Worm (Caenorhabditis elegans) whole organism, young adult: ENCODE results near the gene ttll-15.

Experiments used
- B0019.2 ChIP-seq: fragments of 200-800 bp; sonication (Bioruptor generic); conservative IDR thresholded peaks from 2 replicates; pipeline ENCODE4 v1.3.6; 2022; ENCODE audit warnings: missing genetic modification reagents, missing genetic modification characterization, missing compliant biosample characterization
- B0261.1 ChIP-seq: sonication (generic microtip); optimal IDR thresholded peaks from 2 replicates; lab custom pipeline; 2016; ENCODE audit warnings: mild to moderate bottlenecking, missing genetic modification characterization, moderate library complexity, missing compliant biosample characterization
- C17E4.6 ChIP-seq: fragments of 200-800 bp; sonication (Bioruptor generic); IDR thresholded peaks from 2 replicates; pipeline ENCODE4 v1.3.6; 2022; ENCODE audit warnings: missing genetic modification reagents, missing genetic modification characterization, missing compliant biosample characterization
- D2030.7 ChIP-seq: fragments of 200-800 bp; sonication (Bioruptor generic); IDR thresholded peaks from 2 replicates; pipeline ENCODE4 v1.3.6; 2022; ENCODE audit warnings: missing genetic modification reagents, missing genetic modification characterization, missing compliant biosample characterization
- F10E7.11 ChIP-seq: sonication (generic microtip); optimal IDR thresholded peaks from 2 replicates; lab custom pipeline; 2017; ENCODE audit warnings: mild to moderate bottlenecking, missing genetic modification characterization, moderate library complexity, missing compliant biosample characterization
- F23B12.7 ChIP-seq: sonication (generic microtip); optimal IDR thresholded peaks from 2 replicates; lab custom pipeline; 2017; ENCODE audit warnings: missing genetic modification characterization, mild to moderate bottlenecking, missing compliant biosample characterization, antibody characterized with exemption, moderate library complexity; ENCODE audit not compliant: insufficient read depth
- F37B4.10 ChIP-seq: fragments of 200-800 bp; sonication (Bioruptor generic); IDR thresholded peaks from 2 replicates; pipeline ENCODE4 v1.3.6; 2022; ENCODE audit warnings: missing genetic modification characterization, missing compliant biosample characterization
- F39B2.1 ChIP-seq: fragments of 200-800 bp; sonication (Bioruptor generic); IDR thresholded peaks from 2 replicates; pipeline ENCODE4 v1.3.6; 2022; ENCODE audit warnings: missing genetic modification reagents, missing genetic modification characterization, missing compliant biosample characterization
- F49E8.2 ChIP-seq: sonication (generic microtip); optimal IDR thresholded peaks from 3 replicates; lab custom pipeline; 2017; ENCODE audit warnings: missing genetic modification characterization, mild to moderate bottlenecking, missing compliant biosample characterization, antibody characterized with exemption, moderate library complexity; ENCODE audit not compliant: insufficient read depth
- F52B5.7 ChIP-seq: sonication (generic microtip); optimal IDR thresholded peaks from 2 replicates; lab custom pipeline; 2016; ENCODE audit warnings: mild to moderate bottlenecking, missing genetic modification characterization, missing compliant biosample characterization
- F57A8.1 ChIP-seq: fragments of 200-800 bp; sonication (Bioruptor generic); optimal IDR thresholded peaks from 2 replicates; lab custom pipeline; 2018; ENCODE audit warnings: mild to moderate bottlenecking, missing genetic modification characterization, moderate library complexity, missing compliant biosample characterization
- F57C9.4 ChIP-seq: sonication (generic microtip); optimal IDR thresholded peaks from 2 replicates; lab custom pipeline; 2017; ENCODE audit warnings: mild to moderate bottlenecking, missing genetic modification characterization, missing compliant biosample characterization
- T26A5.8 ChIP-seq: sonication (generic microtip); optimal IDR thresholded peaks from 2 replicates; lab custom pipeline; 2016; ENCODE audit warnings: missing genetic modification characterization, missing compliant biosample characterization
- Y95B8A.8 ChIP-seq: fragments of 200-800 bp; sonication (Bioruptor generic); IDR thresholded peaks from 2 replicates; pipeline ENCODE4 v1.3.6; 2022; ENCODE audit warnings: missing genetic modification reagents, missing genetic modification characterization, missing compliant biosample characterization
- die-1 ChIP-seq: sonication (generic microtip); optimal IDR thresholded peaks from 2 replicates; lab custom pipeline; 2016; ENCODE audit warnings: missing genotype, mild to moderate bottlenecking, missing genetic modification characterization, missing compliant biosample characterization
- egrh-3 ChIP-seq: fragments of 200-800 bp; sonication (Bioruptor generic); IDR thresholded peaks from 2 replicates; pipeline ENCODE4 v1.3.6; 2022; ENCODE audit warnings: missing genetic modification reagents, missing genetic modification characterization, missing compliant biosample characterization
- ekl-4 ChIP-seq: fragments of 200-800 bp; sonication (Bioruptor generic); IDR thresholded peaks from 2 replicates; pipeline ENCODE4 v1.3.6; 2022; ENCODE audit warnings: missing genetic modification reagents, missing genetic modification characterization, missing compliant biosample characterization
- fkh-3 ChIP-seq: sonication (generic microtip); optimal IDR thresholded peaks from 2 replicates; lab custom pipeline; 2016; ENCODE audit warnings: mild to moderate bottlenecking, missing genetic modification characterization, missing compliant biosample characterization
- hmg-1.2 ChIP-seq: fragments of 200-800 bp; sonication (Bioruptor generic); IDR thresholded peaks from 2 replicates; pipeline ENCODE4 v1.3.6; 2022; ENCODE audit warnings: missing genetic modification reagents, missing genetic modification characterization, missing compliant biosample characterization
- hsf-1 ChIP-seq: fragments of 200-800 bp; sonication (Bioruptor generic); IDR thresholded peaks from 2 replicates; pipeline ENCODE4 v1.3.6; 2022; ENCODE audit warnings: missing genetic modification reagents, missing genetic modification characterization, missing compliant biosample characterization
- let-607 ChIP-seq, 2 experiments: fragments of 200-800 bp in 1 of 2; sonication (Bioruptor generic) in 1 of 2; sonication (generic microtip) in 1 of 2; optimal IDR thresholded peaks; 2 replicates each; lab custom pipeline; 2016 to 2018; ENCODE audit warnings: mild to moderate bottlenecking in 2 of 2, missing compliant biosample characterization in 2 of 2, missing genetic modification characterization in 2 of 2, moderate library complexity in 2 of 2, missing genotype in 1 of 2
- lsy-27 ChIP-seq: sonication (generic microtip); optimal IDR thresholded peaks from 2 replicates; lab custom pipeline; 2017; ENCODE audit warnings: missing genetic modification characterization, mild to moderate bottlenecking, missing compliant biosample characterization, antibody characterized with exemption, missing genotype, borderline replicate concordance; ENCODE audit not compliant: insufficient read depth
- madf-6 ChIP-seq: fragments of 200-800 bp; sonication (Bioruptor generic); IDR thresholded peaks from 2 replicates; pipeline ENCODE4 v1.3.6; 2022; ENCODE audit warnings: missing genetic modification reagents, missing genetic modification characterization, missing compliant biosample characterization
- madf-8 ChIP-seq: fragments of 200-800 bp; sonication (Bioruptor generic); conservative IDR thresholded peaks from 2 replicates; pipeline ENCODE4 v1.3.6; 2022; ENCODE audit warnings: missing genetic modification reagents, missing genetic modification characterization, missing compliant biosample characterization
- mel-28 ChIP-seq: sonication (generic microtip); optimal IDR thresholded peaks from 2 replicates; lab custom pipeline; 2016; ENCODE audit warnings: borderline replicate concordance, mild to moderate bottlenecking, missing genetic modification characterization, missing compliant biosample characterization
- mxl-1 ChIP-seq: sonication (generic microtip); optimal IDR thresholded peaks from 2 replicates; lab custom pipeline; 2016; ENCODE audit warnings: missing genetic modification characterization, missing compliant biosample characterization
- nhr-27 ChIP-seq: fragments of 200-800 bp; sonication (Bioruptor generic); optimal IDR thresholded peaks from 2 replicates; lab custom pipeline; 2018; ENCODE audit warnings: mild to moderate bottlenecking, missing genetic modification characterization, moderate library complexity, missing compliant biosample characterization
- repo-1 ChIP-seq: sonication (generic microtip); optimal IDR thresholded peaks from 2 replicates; lab custom pipeline; 2017; ENCODE audit warnings: mild to moderate bottlenecking, missing genetic modification characterization, missing compliant biosample characterization
- rpc-1 ChIP-seq, 2 experiments: fragments of 150-350 bp in 1 of 2; sonication (generic microtip) in 1 of 2; optimal IDR thresholded peaks; 2 replicates each; lab custom pipeline; 2014 to 2018; ENCODE audit warnings: missing biosample characterization in 1 of 2, missing genetic modification characterization in 1 of 2, missing genetic modification reagents in 1 of 2, missing genotype in 1 of 2
- sea-2 ChIP-seq: fragments of 200-800 bp; sonication (Bioruptor generic); IDR thresholded peaks from 2 replicates; pipeline ENCODE4 v1.3.6; 2022; ENCODE audit warnings: missing genetic modification characterization, missing compliant biosample characterization
- snpc-3.4 ChIP-seq: sonication (generic microtip); optimal IDR thresholded peaks from 2 replicates; lab custom pipeline; 2017; ENCODE audit warnings: missing genetic modification characterization, mild to moderate bottlenecking, missing compliant biosample characterization, antibody characterized with exemption, moderate library complexity, missing genotype, missing genetic modification reagents
- somi-1 ChIP-seq: fragments of 200-800 bp; sonication (Bioruptor generic); optimal IDR thresholded peaks from 2 replicates; lab custom pipeline; 2018; ENCODE audit warnings: mild to moderate bottlenecking, missing genetic modification characterization, missing compliant biosample characterization
- sptf-2 ChIP-seq: fragments of 200-800 bp; sonication (Bioruptor generic); optimal IDR thresholded peaks from 2 replicates; lab custom pipeline; 2018; ENCODE audit warnings: mild to moderate bottlenecking, missing genetic modification characterization, missing compliant biosample characterization
- tbx-9 ChIP-seq: sonication (generic microtip); optimal IDR thresholded peaks from 2 replicates; lab custom pipeline; 2016; ENCODE audit warnings: borderline replicate concordance, missing genetic modification characterization, inconsistent platforms, missing compliant biosample characterization
- zfh-2 ChIP-seq: fragments of 200-800 bp; sonication (Bioruptor generic); conservative IDR thresholded peaks from 2 replicates; pipeline ENCODE4 v1.3.6; 2022; ENCODE audit warnings: missing genetic modification reagents, missing genetic modification characterization, missing compliant biosample characterization
- ztf-26 ChIP-seq: sonication (generic microtip); optimal IDR thresholded peaks from 2 replicates; lab custom pipeline; 2017; ENCODE audit warnings: missing genetic modification characterization, missing compliant biosample characterization
- ztf-6 ChIP-seq: fragments of 200-800 bp; sonication (Bioruptor generic); IDR thresholded peaks from 2 replicates; pipeline ENCODE4 v1.3.6; 2022; ENCODE audit warnings: missing genetic modification reagents, missing genetic modification characterization, missing compliant biosample characterization

ttll-15 gene

ce11 chrV:10342904-10343303 lies 15.4 kb upstream of the ttll-15 start, which contains the start of gene K07C5.3 (continued):
- TF ChIP-seq fkh-3 (tag; lab: Kevin White, UChicago): no peak
- no peak for TF ChIP-seq F23B12.7 (tag; lab: Kevin White, UChicago)
- no peak for TF ChIP-seq mel-28 (tag; lab: Kevin White, UChicago)
- no peak for TF ChIP-seq F37B4.10 (GFP tag; lab: Robert Waterston, UW)
- no peak for TF ChIP-seq repo-1 (tag; lab: Kevin White, UChicago)
- TF ChIP-seq somi-1: no peak
- TF ChIP-seq F57A8.1 (GFP tag; lab: Kevin White, UChicago): no peak
- no peak for TF ChIP-seq madf-8 (GFP tag; lab: Robert Waterston, UW)
- peak; percentile 15; the same call in 1 of the 2 replicates for TF ChIP-seq D2030.7
- TF ChIP-seq F52B5.7 (tag; lab: Kevin White, UChicago): peak; percentile 8
- TF ChIP-seq madf-6 (GFP tag; lab: Robert Waterston, UW): no peak
- TF ChIP-seq F49E8.2 (tag; lab: Kevin White, UChicago): no peak
- no peak for TF ChIP-seq sea-2
- no peak for TF ChIP-seq let-607 (tag; optimal IDR thresholded peaks at IDR 0.05; lab: Kevin White, UChicago)
- TF ChIP-seq T26A5.8 (tag; lab: Kevin White, UChicago): no peak
- no peak for TF ChIP-seq lsy-27
- TF ChIP-seq B0019.2 (GFP tag; lab: Robert Waterston, UW): no peak
- TF ChIP-seq Y95B8A.8 (GFP tag; lab: Robert Waterston, UW): no peak
- TF ChIP-seq hmg-1.2 (GFP tag; lab: Robert Waterston, UW): 0 out of 2 replicates have a peak, but pooled peaks have one; percentile 6
- peak; percentile 63 for TF ChIP-seq hsf-1
- TF ChIP-seq rpc-1 (optimal IDR thresholded peaks at IDR 0.05; lab: Kevin White, UChicago): no peak
- no peak for TF ChIP-seq rpc-1 (tag; optimal IDR thresholded peaks at IDR 0.05; lab: Kevin White, UChicago)
- no peak for TF ChIP-seq nhr-27 (tag; lab: Kevin White, UChicago)
- TF ChIP-seq egrh-3 (GFP tag; lab: Robert Waterston, UW): no peak
- TF ChIP-seq mxl-1 (tag; lab: Kevin White, UChicago): no peak
- peak; percentile 71; the same call in 1 of the 2 replicates for TF ChIP-seq F39B2.1
- no peak for TF ChIP-seq ztf-6 (GFP tag; lab: Robert Waterston, UW)
- peak; percentile 56 for TF ChIP-seq F10E7.11 (tag; lab: Kevin White, UChicago)
- no peak for TF ChIP-seq B0261.1
- TF ChIP-seq zfh-2 (GFP tag; lab: Robert Waterston, UW): no peak
- TF ChIP-seq sptf-2 (GFP tag; lab: Kevin White, UChicago): no peak
- TF ChIP-seq ztf-26 (tag; lab: Kevin White, UChicago): no peak
- no peak for TF ChIP-seq F57C9.4 (tag; lab: Kevin White, UChicago)
- no peak for TF ChIP-seq die-1 (tag; lab: Kevin White, UChicago)
- TF ChIP-seq tbx-9 (tag; lab: Kevin White, UChicago): no peak
- TF ChIP-seq, all 124 proteins: peak for 19

- TF ChIP-seq ekl-4 (GFP tag; lab: Robert Waterston, UW) (0 out of 2 replicates have a peak, but pooled peaks have one; percentile 26), snpc-3.4 (tag; lab: Kevin White, UChicago) (peak; percentile 6), madf-6 (GFP tag; lab: Robert Waterston, UW) (0 out of 2 replicates have a peak, but pooled peaks have one; percentile 43), C17E4.6 (GFP tag; lab: Robert Waterston, UW) (no peak)
Measured at ce11 chrV:10350054-10350453, 8.3 kb upstream of the ttll-15 start, which contains the start of gene K07C5.9. TSS of gene K07C5.9 (minus strand) at chrV:10350154.
